Worm (Caenorhabditis elegans) whole organism, late embryonic: ENCODE results near the gene ZC204.14.
A peak's percentile ranks its signal among the peaks of the same experiment; 100 is the strongest.
"Not testable (repeated sequence)": the region's sequence is repeated elsewhere in the genome, so short reads cannot be mapped to it uniquely, and the experiment has no call there.

Experiments
- C38D4.7 ChIP-seq: fragments of 200-800 bp; sonication (Bioruptor generic); optimal IDR thresholded peaks from 2 replicates; lab custom pipeline; 2018; ENCODE audit warnings: mild to moderate bottlenecking, missing genetic modification characterization, moderate library complexity, missing compliant biosample characterization
- Y22D7AL.16 ChIP-seq: sonication (generic microtip); optimal IDR thresholded peaks from 2 replicates; lab custom pipeline; 2016; ENCODE audit warnings: missing genetic modification characterization, missing compliant biosample characterization
- ceh-14 ChIP-seq: sonication (generic microtip); optimal IDR thresholded peaks from 2 replicates; lab custom pipeline; 2016; ENCODE audit warnings: missing genotype, missing genetic modification characterization, missing compliant biosample characterization
- ceh-19 ChIP-seq: fragments of 200-800 bp; sonication (Bioruptor generic); optimal IDR thresholded peaks from 2 replicates; lab custom pipeline; 2018; ENCODE audit warnings: mild to moderate bottlenecking, missing genetic modification characterization, missing compliant biosample characterization
- ceh-2 ChIP-seq: sonication (generic microtip); optimal IDR thresholded peaks from 2 replicates; lab custom pipeline; 2016; ENCODE audit warnings: missing genotype, missing genetic modification characterization, missing compliant biosample characterization
- ceh-24 ChIP-seq: sonication (generic microtip); optimal IDR thresholded peaks from 2 replicates; lab custom pipeline; 2016; ENCODE audit warnings: mild to moderate bottlenecking, missing genetic modification characterization, missing compliant biosample characterization
- ceh-31 ChIP-seq: sonication (generic microtip); optimal IDR thresholded peaks from 2 replicates; lab custom pipeline; 2016; ENCODE audit warnings: missing genetic modification characterization, missing compliant biosample characterization
- ceh-9 ChIP-seq: sonication (generic microtip); optimal IDR thresholded peaks from 2 replicates; lab custom pipeline; 2016; ENCODE audit warnings: mild to moderate bottlenecking, missing genetic modification characterization, inconsistent platforms, missing compliant biosample characterization
- che-1 ChIP-seq: sonication (generic microtip); optimal IDR thresholded peaks from 2 replicates; lab custom pipeline; 2016; ENCODE audit warnings: mild to moderate bottlenecking, missing genetic modification characterization, missing compliant biosample characterization
- dve-1 ChIP-seq: sonication (generic microtip); optimal IDR thresholded peaks from 2 replicates; lab custom pipeline; 2017; ENCODE audit warnings: antibody characterized with exemption, mild to moderate bottlenecking, missing genetic modification characterization, missing compliant biosample characterization
- elt-2 ChIP-seq: sonication (generic microtip); optimal IDR thresholded peaks from 2 replicates; lab custom pipeline; 2016; ENCODE audit warnings: missing genetic modification reagents, missing genetic modification characterization, missing compliant biosample characterization
- ets-4 ChIP-seq: sonication (generic microtip); optimal IDR thresholded peaks from 2 replicates; lab custom pipeline; 2016; ENCODE audit warnings: missing genetic modification characterization, missing compliant biosample characterization
- fax-1 ChIP-seq: sonication (generic microtip); optimal IDR thresholded peaks from 2 replicates; lab custom pipeline; 2016; ENCODE audit warnings: missing genotype, missing genetic modification characterization, missing compliant biosample characterization
- fkh-6 ChIP-seq: sonication (generic microtip); optimal IDR thresholded peaks from 2 replicates; lab custom pipeline; 2016; ENCODE audit warnings: missing genetic modification characterization, missing compliant biosample characterization
- hlh-13 ChIP-seq: fragments of 200-800 bp; sonication (Bioruptor generic); optimal IDR thresholded peaks from 2 replicates; lab custom pipeline; 2018; ENCODE audit warnings: mild to moderate bottlenecking, missing genetic modification characterization, missing compliant biosample characterization
- hlh-15 ChIP-seq: sonication (generic microtip); optimal IDR thresholded peaks from 2 replicates; lab custom pipeline; 2016; ENCODE audit warnings: missing genetic modification characterization, missing compliant biosample characterization
- hlh-6 ChIP-seq: sonication (generic microtip); optimal IDR thresholded peaks from 2 replicates; lab custom pipeline; 2016; ENCODE audit warnings: missing genotype, missing genetic modification characterization, missing compliant biosample characterization
- hlh-8 ChIP-seq: sonication (generic microtip); optimal IDR thresholded peaks from 2 replicates; lab custom pipeline; 2016; ENCODE audit warnings: missing genotype, missing genetic modification characterization, missing compliant biosample characterization
- lin-11 ChIP-seq: fragments of 200-800 bp; sonication (Bioruptor generic); optimal IDR thresholded peaks from 2 replicates; lab custom pipeline; 2018; ENCODE audit warnings: mild to moderate bottlenecking, missing genetic modification characterization, missing compliant biosample characterization
- mec-3 ChIP-seq: sonication (generic microtip); optimal IDR thresholded peaks from 2 replicates; lab custom pipeline; 2016; ENCODE audit warnings: borderline replicate concordance, missing genetic modification characterization, missing compliant biosample characterization
- nfya-1 ChIP-seq: sonication (generic microtip); optimal IDR thresholded peaks from 2 replicates; lab custom pipeline; 2017; ENCODE audit warnings: missing genetic modification characterization, mild to moderate bottlenecking, missing compliant biosample characterization, antibody characterized with exemption, moderate library complexity
- odd-2 ChIP-seq: sonication (generic microtip); optimal IDR thresholded peaks from 2 replicates; lab custom pipeline; 2017; ENCODE audit warnings: antibody characterized with exemption, mild to moderate bottlenecking, missing genetic modification characterization, missing compliant biosample characterization
- pag-3 ChIP-seq: sonication (generic microtip); optimal IDR thresholded peaks from 2 replicates; lab custom pipeline; 2016; ENCODE audit warnings: missing compliant biosample characterization, missing genetic modification characterization, borderline replicate concordance
- pqm-1 ChIP-seq: sonication (generic microtip); optimal IDR thresholded peaks from 2 replicates; lab custom pipeline; 2016; ENCODE audit warnings: missing genetic modification characterization, missing compliant biosample characterization
- pros-1 ChIP-seq: fragments of 150-350 bp; optimal IDR thresholded peaks from 2 replicates; lab custom pipeline; 2014; ENCODE audit warnings: missing biosample characterization, missing genetic modification reagents, missing genetic modification characterization
- rnt-1 ChIP-seq: sonication (generic microtip); optimal IDR thresholded peaks from 2 replicates; lab custom pipeline; 2016; ENCODE audit warnings: missing genetic modification characterization, missing compliant biosample characterization
- tbx-2 ChIP-seq: sonication (generic microtip); optimal IDR thresholded peaks from 2 replicates; lab custom pipeline; 2016; ENCODE audit warnings: missing genetic modification characterization, missing compliant biosample characterization
- ttx-3 ChIP-seq: sonication (generic microtip); optimal IDR thresholded peaks from 2 replicates; lab custom pipeline; 2016; ENCODE audit warnings: missing genetic modification reagents, missing genetic modification characterization, missing compliant biosample characterization
- unc-42 ChIP-seq: sonication (generic microtip); optimal IDR thresholded peaks from 2 replicates; lab custom pipeline; 2016; ENCODE audit warnings: missing genotype, missing genetic modification characterization, missing compliant biosample characterization
- unc-55 ChIP-seq: sonication (generic microtip); optimal IDR thresholded peaks from 2 replicates; lab custom pipeline; 2017; ENCODE audit warnings: missing biosample characterization, missing genetic modification reagents, missing genetic modification characterization
- zip-5 ChIP-seq: sonication (generic microtip); optimal IDR thresholded peaks from 2 replicates; lab custom pipeline; 2016; ENCODE audit warnings: missing genetic modification characterization, missing compliant biosample characterization
- ztf-16 ChIP-seq: sonication (generic microtip); optimal IDR thresholded peaks from 2 replicates; lab custom pipeline; 2017; ENCODE audit warnings: missing genetic modification characterization, missing compliant biosample characterization

The ZC204.14 gene

ce11 chrII:1633490-1633889 lies 29.3 kb downstream of the ZC204.14 start, which contains the start of gene C08E3.1:
C08E3.1 (plus strand) TSS chrII:1633790.
- TF ChIP-seq hlh-6 (tag; lab: Kevin White, UChicago); dve-1; fax-1 (tag; lab: Kevin White, UChicago): not testable (repeated sequence)

ce11 chrII:1632216-1632615 lies 30.5 kb downstream of the ZC204.14 start, which contains the start of gene C08E3.13:
C08E3.13 (minus strand) TSS chrII:1632316.
- not testable (repeated sequence) for TF ChIP-seq fax-1 (tag; lab: Kevin White, UChicago); ttx-3 (tag; lab: Kevin White, UChicago); hlh-13 (GFP tag; lab: Kevin White, UChicago)

- TF ChIP-seq hlh-13 (GFP tag; lab: Kevin White, UChicago); ets-4 (tag; lab: Kevin White, UChicago); hlh-8 (tag; lab: Kevin White, UChicago): not testable (repeated sequence)
These were observed 35.0 kb downstream of the ZC204.14 start, which contains the start of gene C08E3.15 for ce11 chrII:1627783-1628182. C08E3.15 (minus strand) TSS chrII:1627883.

ce11 chrII:1625666-1626065 lies 37.1 kb downstream of the ZC204.14 start, which contains the start of gene C08E3.14:
C08E3.14 (plus strand) TSS chrII:1625966.
- no peak for TF ChIP-seq lin-11 (tag; lab: Kevin White, UChicago)
- no peak for TF ChIP-seq pag-3 (tag; lab: Kevin White, UChicago)
- no peak for TF ChIP-seq rnt-1 (tag; lab: Kevin White, UChicago)
- TF ChIP-seq ceh-9 (tag; lab: Kevin White, UChicago), result no peak
- TF ChIP-seq elt-2 (tag; lab: Kevin White, UChicago), result no peak
- TF ChIP-seq ztf-16 (tag; lab: Kevin White, UChicago), result no peak
- no peak for TF ChIP-seq hlh-15
- no peak for TF ChIP-seq zip-5 (tag; lab: Kevin White, UChicago)
- no peak for TF ChIP-seq nfya-1
- TF ChIP-seq ceh-14 (tag; lab: Kevin White, UChicago), result no peak
- no peak for TF ChIP-seq unc-42 (tag; lab: Kevin White, UChicago)
- no peak for TF ChIP-seq unc-55
- no peak for TF ChIP-seq ttx-3 (tag; lab: Kevin White, UChicago)
- TF ChIP-seq dve-1, result no peak
- TF ChIP-seq, all 69 proteins: peak for 0

ce11 chrII:1624572-1624971 lies 38.2 kb downstream of the ZC204.14 start, which contains the start of gene fbxa-160:
fbxa-160 (minus strand) TSS chrII:1624672.
- TF ChIP-seq Y22D7AL.16 (tag; lab: Kevin White, UChicago) (no peak), pros-1 (tag; lab: Kevin White, UChicago) (no peak), che-1 (tag; lab: Kevin White, UChicago) (no peak), pqm-1 (tag; lab: Kevin White, UChicago) (no peak), ceh-31 (tag; lab: Kevin White, UChicago) (no peak), ceh-2 (tag; lab: Kevin White, UChicago) (no peak), mec-3 (tag; lab: Kevin White, UChicago) (no peak), ceh-24 (tag; lab: Kevin White, UChicago) (no peak), nfya-1 (no peak), odd-2 (no peak), unc-55 (no peak), C38D4.7 (no peak), ets-4 (tag; lab: Kevin White, UChicago) (no peak), fkh-6 (tag; lab: Kevin White, UChicago) (no peak)

- TF ChIP-seq tbx-2 (tag; lab: Kevin White, UChicago) (no peak), dve-1 (no peak), mec-3 (tag; lab: Kevin White, UChicago) (no peak), elt-2 (tag; lab: Kevin White, UChicago) (peak; percentile 46), lin-11 (tag; lab: Kevin White, UChicago) (no peak), ceh-19 (GFP tag; lab: Kevin White, UChicago) (no peak), hlh-8 (tag; lab: Kevin White, UChicago) (no peak), pqm-1 (tag; lab: Kevin White, UChicago) (no peak)
These were observed 41.0 kb downstream of the ZC204.14 start for ce11 chrII:1621795-1622194.
